Worm (Caenorhabditis elegans): ENCODE measurements around the gene thoc-5.

Gene thoc-5

ce11 chrIII:5326323-5326722 is 22.9 kb downstream of the thoc-5 start, which contains the start of gene sorf-2:
sorf-2 (plus strand) TSS chrIII:5326623.
- TF ChIP-seq him-1 (tag; optimal IDR thresholded peaks at IDR 0.05): no peak
- TF ChIP-seq unc-62 (GFP tag; optimal IDR thresholded peaks at IDR 0.05): no peak
- TF ChIP-seq attf-6 (GFP tag; IDR thresholded peaks at IDR 0.05): no peak
- no peak for TF ChIP-seq F55B11.4 (tag; optimal IDR thresholded peaks at IDR 0.05; ENCODE audit: borderline replicate concordance, insufficient read depth)
- no peak for TF ChIP-seq nhr-80 (tag; optimal IDR thresholded peaks at IDR 0.05)
- TF ChIP-seq ceh-91 (GFP tag; IDR thresholded peaks at IDR 0.05): no peak
- TF ChIP-seq efl-1 (GFP tag; optimal IDR thresholded peaks at IDR 0.05): no peak
- TF ChIP-seq attf-3 (GFP tag; conservative IDR thresholded peaks at IDR 0.05): no peak
- TF ChIP-seq F49E8.2 (tag; optimal IDR thresholded peaks at IDR 0.05; ENCODE audit: insufficient read depth): no peak
- no peak for TF ChIP-seq T26A5.8 (tag; optimal IDR thresholded peaks at IDR 0.05)
- TF ChIP-seq lin-40 (tag; optimal IDR thresholded peaks at IDR 0.05): no peak
- TF ChIP-seq hlh-12 (tag; optimal IDR thresholded peaks at IDR 0.05): no peak
- no peak for TF ChIP-seq sea-2 (GFP tag; IDR thresholded peaks at IDR 0.05)
- TF ChIP-seq mxl-1 (tag; optimal IDR thresholded peaks at IDR 0.05): no peak
- TF ChIP-seq F10E7.11 (tag; optimal IDR thresholded peaks at IDR 0.05): no peak

ce11 chrIII:5321661-5322060 is 27.5 kb downstream of the thoc-5 start, which contains the start of gene F52C9.3:
F52C9.3 (plus strand) TSS chrIII:5321885.
- no peak for TF ChIP-seq F33H1.4 (GFP tag; IDR thresholded peaks at IDR 0.05)
- no peak for TF ChIP-seq tbx-9 (tag; optimal IDR thresholded peaks at IDR 0.05; ENCODE audit: borderline replicate concordance)
- no peak for TF ChIP-seq nhr-179 (tag; optimal IDR thresholded peaks at IDR 0.05)
- no peak for TF ChIP-seq lir-1 (GFP tag; conservative IDR thresholded peaks at IDR 0.05)
- TF ChIP-seq mxl-1 (tag; optimal IDR thresholded peaks at IDR 0.05): no peak
- TF ChIP-seq egl-44 (GFP tag; IDR thresholded peaks at IDR 0.05): no peak
- TF ChIP-seq nfya-2 (GFP tag; IDR thresholded peaks at IDR 0.05): no peak
- no peak for TF ChIP-seq ztf-6 (GFP tag; IDR thresholded peaks at IDR 0.05)
- no peak for TF ChIP-seq lin-26 (GFP tag; IDR thresholded peaks at IDR 0.05)
- TF ChIP-seq tlf-1 (GFP tag; optimal IDR thresholded peaks at IDR 0.05): peak; percentile 41
- TF ChIP-seq Y67H2A.10 (GFP tag; conservative IDR thresholded peaks at IDR 0.05): no peak
- TF ChIP-seq madf-10 (tag; optimal IDR thresholded peaks at IDR 0.05): no peak
- peak; percentile 29 for TF ChIP-seq chd-7 (tag; optimal IDR thresholded peaks at IDR 0.05)
- TF ChIP-seq sdz-38 (tag; optimal IDR thresholded peaks at IDR 0.05): no peak
- TF ChIP-seq tbp1 (GFP tag; optimal IDR thresholded peaks at IDR 0.05): peak; percentile 23
- TF ChIP-seq rpc-1 (optimal IDR thresholded peaks at IDR 0.05): no peak
- TF ChIP-seq rpc-1 (tag; optimal IDR thresholded peaks at IDR 0.05): no peak
- TF ChIP-seq unc-130 (GFP tag; optimal IDR thresholded peaks at IDR 0.05): no peak
- no peak for TF ChIP-seq attf-6 (GFP tag; IDR thresholded peaks at IDR 0.05)
- TF ChIP-seq pbrm-1 (GFP tag; IDR thresholded peaks at IDR 0.05): 0 out of 2 replicates have a peak, but pooled peaks have one; percentile 21
- TF ChIP-seq attf-5 (GFP tag; optimal IDR thresholded peaks at IDR 0.05): peak; percentile 5
- TF ChIP-seq madf-8 (GFP tag; conservative IDR thresholded peaks at IDR 0.05): no peak
- TF ChIP-seq nhr-27 (tag; optimal IDR thresholded peaks at IDR 0.05): peak; percentile 12
- TF ChIP-seq ztf-22 (GFP tag; optimal IDR thresholded peaks at IDR 0.05): no peak
- TF ChIP-seq madf-6 (GFP tag; IDR thresholded peaks at IDR 0.05): 0 out of 2 replicates have a peak, but pooled peaks have one; percentile 29
- TF ChIP-seq cebp-1 (GFP tag; IDR thresholded peaks at IDR 0.05): no peak
- TF ChIP-seq cebp-1 (tag; optimal IDR thresholded peaks at IDR 0.05): peak; percentile 51
- no peak for TF ChIP-seq ceh-79 (tag; optimal IDR thresholded peaks at IDR 0.05)
- no peak for TF ChIP-seq K11D2.4 (GFP tag; IDR thresholded peaks at IDR 0.05)
- no peak for TF ChIP-seq nfya-1 (tag; optimal IDR thresholded peaks at IDR 0.05; ENCODE audit: borderline replicate concordance, insufficient read depth)
- TF ChIP-seq ztf-26 (tag; optimal IDR thresholded peaks at IDR 0.05): no peak
- TF ChIP-seq hlh-12 (tag; optimal IDR thresholded peaks at IDR 0.05): no peak
- TF ChIP-seq sea-2 (GFP tag; IDR thresholded peaks at IDR 0.05): no peak
- 0 out of 2 replicates have a peak, but pooled peaks have one; percentile 36 for TF ChIP-seq nfyb-1 (GFP tag; IDR thresholded peaks at IDR 0.05)
- no peak for TF ChIP-seq let-607 (tag; optimal IDR thresholded peaks at IDR 0.05)
- no peak for TF ChIP-seq F39B2.1 (GFP tag; IDR thresholded peaks at IDR 0.05)
- no peak for TF ChIP-seq dox-1 (GFP tag; IDR thresholded peaks at IDR 0.05)
- TF ChIP-seq ceh-40 (GFP tag; IDR thresholded peaks at IDR 0.05): no peak

Data from whole organism, young adult.